Fruit fly (Drosophila melanogaster) whole organism, embryonic: ENCODE measurements around the gene CG8319.

Experiments used
- CG10267 ChIP-seq: fragments of 200-800 bp; sonication (Bioruptor generic); optimal IDR thresholded peaks from 2 replicates; lab custom pipeline; 2018; ENCODE audit warnings: missing biosample characterization, mild to moderate bottlenecking, missing genetic modification characterization, moderate library complexity
- CG11456 ChIP-seq: fragments of 200-800 bp; sonication (Bioruptor generic); IDR thresholded peaks from 3 replicates; pipeline ENCODE4 v1.3.6; 2022; ENCODE audit warnings: missing biosample characterization, missing genetic modification characterization
- CG12942 ChIP-seq: fragments of 200-800 bp; sonication (Bioruptor generic); optimal IDR thresholded peaks from 3 replicates; lab custom pipeline; 2016; ENCODE audit warnings: missing biosample characterization, missing genetic modification characterization
- CG13123 ChIP-seq: fragments of 200-800 bp; sonication (Bioruptor generic); optimal IDR thresholded peaks from 2 replicates; lab custom pipeline; 2016; ENCODE audit warnings: missing biosample characterization, missing genetic modification characterization
- CG15514 ChIP-seq: fragments of 200-800 bp; sonication (Bioruptor generic); optimal IDR thresholded peaks from 3 replicates; lab custom pipeline; 2017; ENCODE audit warnings: missing biosample characterization, missing genetic modification characterization, mild to moderate bottlenecking, moderate library complexity, missing genetic modification reagents
- CG16815 ChIP-seq: fragments of 200-800 bp; sonication (Bioruptor generic); optimal IDR thresholded peaks from 3 replicates; lab custom pipeline; 2017; ENCODE audit warnings: missing biosample characterization, mild to moderate bottlenecking, missing genetic modification characterization
- CG2116 ChIP-seq: fragments of 200-800 bp; sonication (Bioruptor generic); optimal IDR thresholded peaks from 3 replicates; lab custom pipeline; 2018; ENCODE audit warnings: missing biosample characterization, mild to moderate bottlenecking, missing genetic modification characterization
- CG31388 ChIP-seq: fragments of 200-800 bp; sonication (Bioruptor generic); optimal IDR thresholded peaks from 2 replicates; lab custom pipeline; 2016; ENCODE audit warnings: missing biosample characterization, missing genetic modification characterization
- CG34376 ChIP-seq: fragments of 200-800 bp; sonication (Bioruptor generic); optimal IDR thresholded peaks from 2 replicates; lab custom pipeline; 2018; ENCODE audit warnings: missing biosample characterization, mild to moderate bottlenecking, missing genetic modification characterization
- CG34422 ChIP-seq: fragments of 200-800 bp; sonication (Bioruptor generic); IDR thresholded peaks from 3 replicates; pipeline ENCODE4 v1.3.6; 2022; ENCODE audit warnings: missing biosample characterization, missing genetic modification characterization
- CG3995 ChIP-seq: fragments of 200-800 bp; sonication (Bioruptor generic); optimal IDR thresholded peaks from 3 replicates; lab custom pipeline; 2016; ENCODE audit warnings: missing biosample characterization, missing genetic modification characterization
- CG4282 ChIP-seq: fragments of 200-800 bp; sonication (Bioruptor generic); optimal IDR thresholded peaks from 2 replicates; lab custom pipeline; 2016; ENCODE audit warnings: missing biosample characterization, missing genetic modification characterization
- CG4328 ChIP-seq: fragments of 200-800 bp; sonication (Bioruptor generic); optimal IDR thresholded peaks from 3 replicates; lab custom pipeline; 2017; ENCODE audit warnings: missing biosample characterization, missing genetic modification reagents, missing genetic modification characterization
- CG5180 ChIP-seq: fragments of 200-800 bp; sonication (Bioruptor generic); optimal IDR thresholded peaks from 3 replicates; lab custom pipeline; 2017; ENCODE audit warnings: missing biosample characterization, missing genetic modification characterization, mild to moderate bottlenecking, moderate library complexity, missing genetic modification reagents
- CG5953 ChIP-seq: fragments of 200-800 bp; sonication (Bioruptor generic); IDR thresholded peaks from 2 replicates; pipeline ENCODE4 v1.3.6; 2022; ENCODE audit warnings: missing biosample characterization, missing genetic modification characterization
- CG6272 ChIP-seq: fragments of 200-800 bp; sonication (Bioruptor generic); IDR thresholded peaks from 2 replicates; pipeline ENCODE4 v1.3.6; 2022; ENCODE audit warnings: missing biosample characterization, missing genetic modification characterization
- CG6683 ChIP-seq: fragments of 200-800 bp; sonication (Bioruptor generic); optimal IDR thresholded peaks from 2 replicates; lab custom pipeline; 2017; ENCODE audit warnings: missing biosample characterization, mild to moderate bottlenecking, missing genetic modification characterization, missing genetic modification reagents
- CG8281 ChIP-seq: fragments of 200-800 bp; sonication (Bioruptor generic); optimal IDR thresholded peaks from 2 replicates; lab custom pipeline; 2018; ENCODE audit warnings: missing biosample characterization, mild to moderate bottlenecking, missing genetic modification characterization, moderate library complexity
- CG8924 ChIP-seq: fragments of 200-800 bp; optimal IDR thresholded peaks from 3 replicates; lab custom pipeline; 2019; ENCODE audit warnings: missing biosample characterization, mild to moderate bottlenecking, missing genetic modification characterization, moderate library complexity
- CG9932 ChIP-seq: fragments of 200-800 bp; sonication (Bioruptor generic); IDR thresholded peaks from 2 replicates; pipeline ENCODE4 v1.3.6; 2022; ENCODE audit warnings: missing biosample characterization, missing genetic modification characterization
- Chrac-16 ChIP-seq: fragments of 200-800 bp; sonication (Bioruptor generic); optimal IDR thresholded peaks from 3 replicates; lab custom pipeline; 2016; ENCODE audit warnings: missing biosample characterization, missing genetic modification characterization
- D19A ChIP-seq: fragments of 200-800 bp; optimal IDR thresholded peaks from 3 replicates; lab custom pipeline; 2019; ENCODE audit warnings: missing biosample characterization, mild to moderate bottlenecking, missing genetic modification characterization, moderate library complexity
- Dad ChIP-seq: fragments of 200-800 bp; sonication (Bioruptor generic); optimal IDR thresholded peaks from 3 replicates; lab custom pipeline; 2016; ENCODE audit warnings: missing biosample characterization, missing genetic modification characterization
- Drgx ChIP-seq: fragments of 200-800 bp; sonication (Bioruptor generic); IDR thresholded peaks from 2 replicates; pipeline ENCODE4 v1.3.6; 2022; ENCODE audit warnings: missing biosample characterization, missing genetic modification characterization
- Ets97D ChIP-seq: fragments of 200-800 bp; sonication (Bioruptor generic); optimal IDR thresholded peaks from 3 replicates; lab custom pipeline; 2016; ENCODE audit warnings: missing biosample characterization, missing genetic modification characterization
- NK7.1 ChIP-seq: fragments of 200-800 bp; sonication (Bioruptor generic); optimal IDR thresholded peaks from 3 replicates; lab custom pipeline; 2016; ENCODE audit warnings: missing biosample characterization, missing genetic modification characterization
- Opbp ChIP-seq: fragments of 200-800 bp; sonication (Bioruptor generic); IDR thresholded peaks from 3 replicates; pipeline ENCODE4 v1.3.6; 2022; ENCODE audit warnings: missing biosample characterization, missing genetic modification characterization; ENCODE audit not compliant: partially characterized antibody
- Poxn ChIP-seq: fragments of 200-800 bp; sonication (Bioruptor generic); IDR thresholded peaks from 2 replicates; pipeline ENCODE4 v1.3.6; 2022; ENCODE audit warnings: missing biosample characterization, missing genetic modification characterization
- Six4 ChIP-seq: fragments of 200-800 bp; sonication (Bioruptor generic); optimal IDR thresholded peaks from 2 replicates; lab custom pipeline; 2016; ENCODE audit warnings: missing biosample characterization, missing genetic modification characterization
- Stat92E ChIP-seq, 3 experiments: fragments of >200 bp in 2 of 3; fragments of 200-800 bp in 1 of 3; sonication (Bioruptor generic) in 1 of 3; optimal IDR thresholded peaks; 2 replicates each; lab custom pipeline; 2017 to 2019; ENCODE audit warnings: missing biosample characterization in 3 of 3, missing genetic modification characterization in 3 of 3, mild to moderate bottlenecking in 1 of 3, moderate library complexity in 1 of 3
- ap ChIP-seq: fragments of 200-800 bp; sonication (Bioruptor generic); IDR thresholded peaks from 2 replicates; pipeline ENCODE4 v1.3.6; 2022; ENCODE audit warnings: missing biosample characterization, missing genetic modification characterization
- az2 ChIP-seq: fragments of 200-800 bp; sonication (Bioruptor generic); optimal IDR thresholded peaks from 3 replicates; lab custom pipeline; 2016; ENCODE audit warnings: missing biosample characterization, missing genetic modification characterization
- cato ChIP-seq: fragments of 200-800 bp; sonication (Bioruptor generic); optimal IDR thresholded peaks from 2 replicates; lab custom pipeline; 2016; ENCODE audit warnings: missing biosample characterization, missing genetic modification characterization, borderline replicate concordance
- cg ChIP-seq: fragments of 200-800 bp; sonication (Bioruptor generic); optimal IDR thresholded peaks from 3 replicates; lab custom pipeline; 2019; ENCODE audit warnings: missing biosample characterization, mild to moderate bottlenecking, missing genetic modification characterization, moderate library complexity
- ci ChIP-seq: fragments of 200-800 bp; sonication (Bioruptor generic); IDR thresholded peaks from 3 replicates; pipeline ENCODE4 v1.3.6; 2022; ENCODE audit warnings: missing biosample characterization, missing genetic modification characterization
- dm ChIP-seq: fragments of 200-800 bp; sonication (Bioruptor generic); optimal IDR thresholded peaks from 3 replicates; lab custom pipeline; 2016; ENCODE audit warnings: missing biosample characterization, missing genetic modification characterization
- dmrt99B ChIP-seq: fragments of 200-800 bp; sonication (Bioruptor generic); optimal IDR thresholded peaks from 2 replicates; lab custom pipeline; 2018; ENCODE audit warnings: missing biosample characterization, mild to moderate bottlenecking, missing genetic modification characterization, moderate library complexity
- hth ChIP-seq: fragments of >200 bp; optimal IDR thresholded peaks from 2 replicates; lab custom pipeline; 2017; ENCODE audit warnings: inconsistent platforms
- jumu ChIP-seq: fragments of 200-800 bp; sonication (Bioruptor generic); optimal IDR thresholded peaks from 3 replicates; lab custom pipeline; 2016; ENCODE audit warnings: missing biosample characterization, missing genetic modification characterization
- kay ChIP-seq: fragments of 200-800 bp; sonication (Bioruptor generic); optimal IDR thresholded peaks from 2 replicates; lab custom pipeline; 2016; ENCODE audit warnings: missing biosample characterization, missing genetic modification characterization
- nom ChIP-seq: fragments of 200-800 bp; sonication (Bioruptor generic); optimal IDR thresholded peaks from 2 replicates; lab custom pipeline; 2017; ENCODE audit warnings: missing biosample characterization, missing genetic modification characterization, mild to moderate bottlenecking, moderate library complexity, missing genetic modification reagents
- otp ChIP-seq: fragments of 200-800 bp; sonication (Bioruptor generic); IDR thresholded peaks from 3 replicates; pipeline ENCODE4, ENCODE4 v1.3.6; 2022; ENCODE audit warnings: missing biosample characterization, missing genetic modification characterization
- pho ChIP-seq: fragments of 200-800 bp; sonication (Bioruptor generic); optimal IDR thresholded peaks from 2 replicates; lab custom pipeline; 2016; ENCODE audit warnings: missing biosample characterization, missing genetic modification characterization
- pnt ChIP-seq: fragments of 200-800 bp; sonication (Bioruptor generic); optimal IDR thresholded peaks from 3 replicates; lab custom pipeline; 2016; ENCODE audit warnings: missing biosample characterization, missing genetic modification characterization
- row ChIP-seq: fragments of 200-800 bp; sonication (Bioruptor generic); IDR thresholded peaks from 3 replicates; pipeline ENCODE4 v1.3.6; 2022; ENCODE audit warnings: missing biosample characterization, missing genetic modification characterization
- seq ChIP-seq: fragments of 200-800 bp; sonication (Bioruptor generic); IDR thresholded peaks from 2 replicates; pipeline ENCODE4 v1.3.6; 2022; ENCODE audit warnings: missing biosample characterization, missing genetic modification characterization
- sr ChIP-seq: fragments of 200-800 bp; sonication (Bioruptor generic); IDR thresholded peaks from 3 replicates; pipeline ENCODE4 v1.3.6; 2022; ENCODE audit warnings: missing biosample characterization, missing genetic modification characterization
- toy ChIP-seq: fragments of 200-800 bp; sonication (Bioruptor generic); IDR thresholded peaks from 2 replicates; pipeline ENCODE4 v1.3.6; 2022; ENCODE audit warnings: missing biosample characterization, missing genetic modification characterization
- ttk ChIP-seq: fragments of 200-800 bp; sonication (Bioruptor generic); IDR thresholded peaks from 2 replicates; pipeline ENCODE4 v2.1.2; 2022; ENCODE audit warnings: missing biosample characterization, missing genetic modification characterization
- vfl ChIP-seq: fragments of 200-800 bp; sonication (Bioruptor generic); optimal IDR thresholded peaks from 2 replicates; lab custom pipeline; 2016; ENCODE audit warnings: missing biosample characterization, missing genetic modification characterization
- z ChIP-seq: fragments of 200-800 bp; sonication (Bioruptor generic); IDR thresholded peaks from 3 replicates; pipeline ENCODE4 v1.3.6; 2022; ENCODE audit warnings: missing biosample characterization, missing genetic modification characterization
- zfh1 ChIP-seq: fragments of 200-800 bp; sonication (Bioruptor generic); IDR thresholded peaks from 3 replicates; pipeline ENCODE4 v1.3.6; 2022; ENCODE audit warnings: missing biosample characterization, missing genetic modification characterization

CG8319 gene

dm6 chr3R:9605084-9605483 is 22.0 kb upstream of the CG8319 start (continued):
- TF ChIP-seq Opbp (GFP tag; lab: Robert Waterston, UW) = no peak
- TF ChIP-seq CG34376 (GFP tag; lab: Kevin White, UChicago) = no peak
- TF ChIP-seq CG6683 (GFP tag; lab: Kevin White, UChicago) = no peak
- no peak for TF ChIP-seq dm
- no peak for TF ChIP-seq CG5953 (GFP tag; lab: Robert Waterston, UW)
- peak; percentile 35 for TF ChIP-seq jumu (GFP tag; lab: Kevin White, UChicago)
- TF ChIP-seq Dad (GFP tag; lab: Kevin White, UChicago) = no peak
- TF ChIP-seq pnt = no peak
- peak; percentile 36 for TF ChIP-seq Chrac-16 (GFP tag; lab: Kevin White, UChicago)
- peak; percentile 50 for TF ChIP-seq D19A (tag; lab: Kevin White, UChicago)
- TF ChIP-seq CG6272 (GFP tag; lab: Robert Waterston, UW) = no peak
- TF ChIP-seq CG34422 = no peak
- peak; percentile 13 for TF ChIP-seq dmrt99B (tag; lab: Kevin White, UChicago)
- TF ChIP-seq Ets97D (GFP tag; lab: Kevin White, UChicago) = no peak
- TF ChIP-seq CG12942 (GFP tag; lab: Kevin White, UChicago) = no peak
- no peak for TF ChIP-seq sr (GFP tag; lab: Robert Waterston, UW)
- no peak for TF ChIP-seq seq (GFP tag; lab: Robert Waterston, UW)
- no peak for TF ChIP-seq CG11456
- no peak for TF ChIP-seq cg (GFP tag; lab: Kevin White, UChicago)
- TF ChIP-seq CG10267 (tag; lab: Kevin White, UChicago) = peak; percentile 52
- no peak for TF ChIP-seq CG31388
- no peak for TF ChIP-seq Poxn (GFP tag; lab: Robert Waterston, UW)
- peak; percentile 43; the same call in 2 of the 3 replicates for TF ChIP-seq row (GFP tag; lab: Robert Waterston, UW)
- no peak for TF ChIP-seq hth (lab: Kevin White, UChicago)
- no peak for TF ChIP-seq ap
- no peak for TF ChIP-seq toy (GFP tag; lab: Robert Waterston, UW)
- TF ChIP-seq zfh1 (GFP tag; lab: Robert Waterston, UW) = peak; percentile 68; the same call in 1 of the 3 replicates
- no peak for TF ChIP-seq CG3995 (GFP tag; lab: Kevin White, UChicago)
- no peak for TF ChIP-seq CG2116 (GFP tag; lab: Kevin White, UChicago)
- no peak for TF ChIP-seq NK7.1
- TF ChIP-seq kay = no peak
- peak; percentile 12 for TF ChIP-seq Six4 (GFP tag; lab: Kevin White, UChicago)
- TF ChIP-seq CG16815 (GFP tag; lab: Kevin White, UChicago) = peak; percentile 20
- TF ChIP-seq vfl (GFP tag; lab: Kevin White, UChicago) = no peak
- TF ChIP-seq CG8281 (tag; lab: Kevin White, UChicago) = no peak
- TF ChIP-seq cato (GFP tag; lab: Kevin White, UChicago) = no peak
- TF ChIP-seq CG5180 (GFP tag; lab: Kevin White, UChicago) = no peak
- peak; percentile 40 for TF ChIP-seq CG8924 (tag; lab: Kevin White, UChicago)
- TF ChIP-seq otp (GFP tag; lab: Robert Waterston, UW) = peak; percentile 54; the same call in 1 of the 3 replicates
- peak; percentile 46; the same call in 1 of the 2 replicates for TF ChIP-seq Drgx (GFP tag; lab: Robert Waterston, UW)
- peak in 1 of 3 experiments; percentile 30 for TF ChIP-seq Stat92E (GFP tag; optimal IDR thresholded peaks at IDR 0.05; lab: Kevin White, UChicago)
- peak; percentile 31 for TF ChIP-seq az2 (GFP tag; lab: Kevin White, UChicago)
- TF ChIP-seq nom (GFP tag; lab: Kevin White, UChicago) = peak; percentile 37
- no peak for TF ChIP-seq CG13123
- TF ChIP-seq CG4282 (GFP tag; lab: Kevin White, UChicago) = no peak
- TF ChIP-seq pho (GFP tag; lab: Kevin White, UChicago) = no peak
- no peak for TF ChIP-seq CG15514
- TF ChIP-seq ci (GFP tag; lab: Robert Waterston, UW) = peak; percentile 52; the same call in 1 of the 3 replicates
- TF ChIP-seq CG9932 (GFP tag; lab: Robert Waterston, UW) = no peak
- no peak for TF ChIP-seq z
- no peak for TF ChIP-seq CG4328
- no peak for TF ChIP-seq ttk (GFP tag; lab: Robert Waterston, UW)
